Worm (Caenorhabditis elegans) whole organism, L4/young adult: ENCODE results near the gene F10E9.3.
A peak's percentile ranks its signal among the peaks of the same experiment; 100 is the strongest.

Source experiments
- W03F9.2 ChIP-seq: fragments of 150-350 bp; optimal IDR thresholded peaks from 2 replicates; lab custom pipeline; 2014; ENCODE audit warnings: missing biosample characterization, missing genetic modification characterization
- dao-5 ChIP-seq: sonication (generic microtip); optimal IDR thresholded peaks from 2 replicates; lab custom pipeline; 2016; ENCODE audit warnings: missing genotype, missing genetic modification characterization, moderate library complexity, missing compliant biosample characterization
- him-1 ChIP-seq: sonication (generic microtip); optimal IDR thresholded peaks from 2 replicates; lab custom pipeline; 2016; ENCODE audit warnings: missing genotype, missing genetic modification reagents, missing genetic modification characterization, missing compliant biosample characterization

ce11 chrIII:8358213-8358672 lies 47.4 kb downstream of the F10E9.3 start, which contains the start of the genes R05D3.8 and rfp-1:
- no peak for TF ChIP-seq him-1 (tag; lab: Kevin White, UChicago)
- peak; percentile 65 for TF ChIP-seq W03F9.2
- TF ChIP-seq dao-5 (tag; lab: Kevin White, UChicago): no peak
